Fruit fly (Drosophila melanogaster): ENCODE data around the gene CG43054.

- TF ChIP-seq CG8478 (optimal IDR thresholded peaks at IDR 0.05) (no peak), EcR (GFP tag; optimal IDR thresholded peaks at IDR 0.05) (no peak), psq (optimal IDR thresholded peaks at IDR 0.05) (no peak), pan (optimal IDR thresholded peaks at IDR 0.05) (no peak)
Measured at dm6 chr2L:17586750-17587149, 40.9 kb upstream of the CG43054 start.

All from whole organism.